Fruit fly (Drosophila melanogaster): ENCODE data around the gene Apl.

Gene Apl

DNA sequence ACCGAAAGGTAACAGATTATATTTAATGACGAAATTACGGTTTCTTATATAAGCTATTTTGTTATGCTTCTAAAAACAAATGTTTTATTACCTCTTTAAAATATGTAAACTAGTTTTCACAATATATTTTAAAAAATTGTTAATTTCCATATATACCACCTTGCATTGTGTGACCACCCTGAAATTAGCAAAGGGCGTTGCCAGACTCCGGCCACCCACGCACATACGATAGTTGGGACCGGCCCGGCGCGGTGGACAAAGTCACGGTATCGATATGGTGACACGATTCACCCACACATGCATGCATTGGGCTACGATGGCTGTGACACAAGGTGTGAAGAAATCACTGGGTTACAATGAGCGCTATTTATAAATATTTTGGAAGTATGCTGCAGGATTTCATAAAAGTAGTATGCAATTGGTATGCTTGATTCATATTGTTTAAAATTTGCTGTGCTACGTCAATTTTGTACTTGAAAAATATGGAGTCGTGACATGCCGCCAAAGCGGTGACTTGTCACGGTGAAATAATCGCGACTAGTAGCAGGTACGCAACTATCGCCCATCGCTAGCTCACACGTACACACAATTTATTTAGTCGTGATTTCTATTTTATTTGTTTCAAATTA, 6.9 kb upstream of the Apl start (continued):
- TF ChIP-seq Sox100B (GFP tag; optimal IDR thresholded peaks at IDR 0.05) = no peak
- TF ChIP-seq fu2 (GFP tag; optimal IDR thresholded peaks at IDR 0.05) = peak; percentile 34
- TF ChIP-seq CG10431 (GFP tag; optimal IDR thresholded peaks at IDR 0.05) = peak; percentile 64
- TF ChIP-seq CG30403 (GFP tag; optimal IDR thresholded peaks at IDR 0.05) = peak; percentile 68
- peak; percentile 80 for TF ChIP-seq Hmr (GFP tag; optimal IDR thresholded peaks at IDR 0.05)
- TF ChIP-seq CG10979 (tag; optimal IDR thresholded peaks at IDR 0.05) = no peak
- TF ChIP-seq kay (GFP tag; optimal IDR thresholded peaks at IDR 0.05) = peak; percentile 47
- TF ChIP-seq D (optimal IDR thresholded peaks at IDR 0.05) = peak; percentile 98
- TF ChIP-seq D (GFP tag; optimal IDR thresholded peaks at IDR 0.05) = peak; percentile 16
- TF ChIP-seq disco-r (GFP tag; optimal IDR thresholded peaks at IDR 0.05) = peak; percentile 61
- peak; percentile 51; the same call in 1 of the 2 replicates for TF ChIP-seq CG11247 (GFP tag; IDR thresholded peaks at IDR 0.05)
- peak; percentile 96 for TF ChIP-seq knrl (GFP tag; IDR thresholded peaks at IDR 0.05; ENCODE audit: partially characterized antibody)
- TF ChIP-seq scrt (GFP tag; optimal IDR thresholded peaks at IDR 0.05) = no peak
- peak; percentile 53 for TF ChIP-seq CG18476 (GFP tag; optimal IDR thresholded peaks at IDR 0.05)
- TF ChIP-seq twi (tag; optimal IDR thresholded peaks at IDR 0.05) = peak; percentile 31
- peak; percentile 85 for TF ChIP-seq CG6791 (GFP tag; IDR thresholded peaks at IDR 0.05; ENCODE audit: partially characterized antibody)
- no peak for TF ChIP-seq croc (GFP tag; conservative IDR thresholded peaks at IDR 0.05)
- TF ChIP-seq zf30C (GFP tag; optimal IDR thresholded peaks at IDR 0.05) = no peak
- TF ChIP-seq pb (GFP tag; optimal IDR thresholded peaks at IDR 0.05) = peak; percentile 61
- peak; percentile 36 for TF ChIP-seq CG7556 (GFP tag; optimal IDR thresholded peaks at IDR 0.05)
- no peak for TF ChIP-seq luna (GFP tag; optimal IDR thresholded peaks at IDR 0.05)
- TF ChIP-seq Fer1 (GFP tag; optimal IDR thresholded peaks at IDR 0.05) = peak; percentile 3
- TF ChIP-seq btn (GFP tag; optimal IDR thresholded peaks at IDR 0.05) = peak; percentile 5
- TF ChIP-seq CG11398 (GFP tag; optimal IDR thresholded peaks at IDR 0.05) = peak; percentile 54
- peak; percentile 66 for TF ChIP-seq Gug (GFP tag; IDR thresholded peaks at IDR 0.05)
- TF ChIP-seq CG2889 (GFP tag; IDR thresholded peaks at IDR 0.05) = peak; percentile 69; the same call in 2 of the 3 replicates
- TF ChIP-seq Hsf (GFP tag; optimal IDR thresholded peaks at IDR 0.05) = peak; percentile 66
- TF ChIP-seq maf-S (GFP tag; optimal IDR thresholded peaks at IDR 0.05) = peak; percentile 8
- no peak for TF ChIP-seq CG3407 (GFP tag; optimal IDR thresholded peaks at IDR 0.05)
- no peak for TF ChIP-seq CG6854 (GFP tag; optimal IDR thresholded peaks at IDR 0.05)
- no peak for TF ChIP-seq NC2α (GFP tag; optimal IDR thresholded peaks at IDR 0.05)
- TF ChIP-seq lilli (GFP tag; optimal IDR thresholded peaks at IDR 0.05) = peak; percentile 71
- no peak for TF ChIP-seq CG4404 (GFP tag; IDR thresholded peaks at IDR 0.05)
- peak; percentile 67 for TF ChIP-seq HLH54F (GFP tag; optimal IDR thresholded peaks at IDR 0.05)
- peak; percentile 83 for TF ChIP-seq nmo (GFP tag; optimal IDR thresholded peaks at IDR 0.05)
- peak; percentile 42; the same call in 1 of the 2 replicates for TF ChIP-seq CG4730 (GFP tag; IDR thresholded peaks at IDR 0.05)
- no peak for TF ChIP-seq TFAM (GFP tag; optimal IDR thresholded peaks at IDR 0.05)
- TF ChIP-seq NFAT (GFP tag; IDR thresholded peaks at IDR 0.05) = peak; percentile 75
- no peak for TF ChIP-seq org-1 (GFP tag; optimal IDR thresholded peaks at IDR 0.05)
- TF ChIP-seq Meics (GFP tag; optimal IDR thresholded peaks at IDR 0.05) = peak; percentile 37
- TF ChIP-seq CG9215 (GFP tag; IDR thresholded peaks at IDR 0.05) = peak; percentile 58; the same call in 1 of the 2 replicates
- TF ChIP-seq ttk (GFP tag; IDR thresholded peaks at IDR 0.05) = 0 out of 2 replicates have a peak, but pooled peaks have one; percentile 10
- peak; percentile 36; the same call in 1 of the 2 replicates for TF ChIP-seq CG14441 (GFP tag; IDR thresholded peaks at IDR 0.05)
- no peak for TF ChIP-seq ERR (GFP tag; optimal IDR thresholded peaks at IDR 0.05)
- TF ChIP-seq CG2678 (tag; optimal IDR thresholded peaks at IDR 0.05) = peak; percentile 70
- peak; percentile 9 to 36 for TF ChIP-seq chif (GFP tag; optimal IDR thresholded peaks at IDR 0.05)
- no peak for TF ChIP-seq Nf-YB (GFP tag; optimal IDR thresholded peaks at IDR 0.05)
- TF ChIP-seq Dref (GFP tag; IDR thresholded peaks at IDR 0.05) = peak; percentile 52
- TF ChIP-seq CG2120 (GFP tag; optimal IDR thresholded peaks at IDR 0.05) = peak; percentile 75
- TF ChIP-seq mld (GFP tag; IDR thresholded peaks at IDR 0.05; ENCODE audit: partially characterized antibody) = peak; percentile 75; the same call in 1 of the 3 replicates

All from whole organism, embryonic.